Worm (Caenorhabditis elegans) whole organism, dauer: ENCODE results near the gene F13A2.1.

Source experiments
- unc-62 ChIP-seq: sonication (generic microtip); optimal IDR thresholded peaks from 2 replicates; lab custom pipeline; 2017; ENCODE audit warnings: missing biosample characterization, missing genetic modification reagents, missing genetic modification characterization

The F13A2.1 gene

DNA sequence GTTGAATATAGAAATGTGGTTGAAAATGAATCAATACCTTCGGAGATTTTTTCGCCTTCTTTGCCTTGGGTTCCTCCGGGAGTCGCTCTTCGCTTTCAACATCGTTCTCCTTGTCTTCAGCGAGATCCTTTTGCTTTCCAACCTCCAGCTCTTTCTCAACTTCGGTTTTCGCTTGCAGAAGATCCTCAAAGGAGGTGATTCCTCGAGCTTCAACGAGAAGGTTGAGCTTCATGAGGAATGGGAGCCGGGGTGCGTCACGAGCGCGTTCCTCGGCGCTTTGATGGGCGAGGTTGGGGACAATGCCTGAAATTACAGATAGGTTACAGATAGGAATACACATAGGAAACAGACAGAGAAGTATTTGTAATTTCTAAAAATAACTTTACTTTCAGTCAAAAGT, 16.7 kb upstream of the F13A2.1 start:
- TF ChIP-seq unc-62 = no peak

DNA sequence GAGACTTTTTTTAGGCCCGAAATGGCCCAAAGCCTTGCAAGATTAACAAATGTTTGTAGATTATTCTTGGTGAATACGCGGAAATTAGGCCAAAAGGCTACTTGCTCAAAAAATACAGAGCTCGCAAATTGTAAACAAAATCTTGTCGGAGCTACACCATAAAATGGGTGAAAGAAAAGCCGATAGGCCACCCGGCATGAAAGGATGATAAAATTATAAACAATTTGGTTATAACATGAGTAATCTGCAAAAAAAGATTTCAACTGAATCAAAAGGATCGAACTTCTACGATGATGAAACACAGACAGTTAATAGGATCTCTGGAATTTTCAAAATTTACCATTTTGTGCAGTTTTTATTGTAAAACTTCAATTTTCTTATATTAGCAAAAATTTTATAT, 15.9 kb upstream of the F13A2.1 start:
- no peak for TF ChIP-seq unc-62

DNA sequence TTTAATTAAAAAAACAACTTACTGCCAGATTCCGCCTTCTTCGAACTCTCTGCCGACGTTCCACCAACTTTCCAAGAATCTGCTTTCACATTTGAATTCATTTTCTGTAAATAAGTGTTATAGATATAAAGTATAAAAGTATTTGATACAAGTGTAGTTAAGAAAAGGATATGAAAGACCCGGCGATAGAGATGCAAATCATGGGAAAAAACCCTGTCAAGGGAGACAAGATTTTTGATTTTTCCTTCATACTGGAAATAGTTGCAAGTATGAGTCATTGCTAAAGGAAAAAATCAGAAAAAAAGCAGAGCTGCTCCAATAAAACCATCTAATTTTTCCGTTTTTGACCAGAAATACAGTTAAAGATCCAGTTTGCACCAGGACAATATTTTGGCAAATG, 14.1 kb upstream of the F13A2.1 start, which contains the start of gene F13A2.3:
Gene F13A2.3, minus strand, starts transcription at position 101 of the 400 bp plus-strand sequence.
- no peak for TF ChIP-seq unc-62

DNA sequence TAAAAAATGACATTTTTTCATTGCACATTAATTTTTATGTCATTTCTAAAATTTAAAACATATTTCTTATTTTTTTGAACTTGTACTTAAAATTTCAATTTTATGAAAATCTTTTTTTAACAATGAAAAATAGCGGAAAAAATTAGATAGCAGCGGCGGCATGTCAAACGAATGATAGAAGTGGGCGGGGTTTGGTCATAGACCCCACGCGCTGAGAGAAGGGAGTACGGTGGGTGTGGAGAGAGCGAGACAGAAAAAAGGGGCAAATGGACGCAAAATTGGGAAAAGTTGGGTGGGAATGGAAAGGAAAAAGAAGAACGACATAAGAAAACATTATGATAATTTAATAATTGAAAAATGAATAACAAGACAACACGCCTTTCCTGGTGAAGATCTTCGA, 5.7 kb upstream of the F13A2.1 start:
- no peak for TF ChIP-seq unc-62

DNA sequence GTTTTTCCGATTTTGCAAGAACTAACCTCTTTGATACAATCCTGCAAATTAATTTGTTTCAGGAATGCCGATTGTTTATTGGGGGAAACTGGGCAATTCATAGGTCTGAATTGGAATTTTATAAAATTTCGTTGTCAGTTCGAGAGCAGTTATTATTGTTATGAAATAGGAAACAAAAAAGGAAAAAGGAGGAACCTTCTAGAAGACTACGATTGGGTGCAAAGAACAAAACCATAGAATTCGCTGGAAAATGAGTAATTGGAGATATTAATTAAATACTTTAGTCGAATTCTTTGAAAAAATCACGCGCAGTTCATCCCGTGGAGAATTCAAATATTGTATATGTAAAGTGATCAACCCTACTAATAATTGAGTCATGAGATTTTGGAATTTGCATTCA, 5.2 kb upstream of the F13A2.1 start, which contains the start of gene F13A2.9:
Gene F13A2.9, minus strand, starts transcription at position 101 of the 400 bp plus-strand sequence.
- TF ChIP-seq unc-62 = no peak

DNA sequence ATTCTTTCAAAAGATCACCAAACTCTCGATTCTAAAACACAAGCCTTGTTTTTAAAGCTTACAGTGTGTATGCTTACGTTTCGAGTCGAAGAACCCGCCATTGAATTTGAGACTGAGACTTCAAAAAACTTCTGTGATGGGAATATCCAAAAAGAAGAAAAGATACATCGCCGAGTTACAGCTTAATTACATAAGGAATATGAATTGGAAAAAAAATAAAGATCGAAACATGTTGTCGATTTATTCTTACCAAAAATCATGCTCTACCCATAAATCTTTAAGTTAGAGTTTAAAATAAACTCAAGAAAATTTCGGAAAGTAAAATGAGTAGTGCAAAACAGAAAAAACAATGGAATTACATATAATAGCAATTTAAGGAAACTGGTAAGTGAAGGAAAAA, 4.0 kb upstream of the F13A2.1 start, which contains the start of gene F13A2.10:
Gene F13A2.10, minus strand, starts transcription at position 101 of the 400 bp plus-strand sequence.
- no peak for TF ChIP-seq unc-62

DNA sequence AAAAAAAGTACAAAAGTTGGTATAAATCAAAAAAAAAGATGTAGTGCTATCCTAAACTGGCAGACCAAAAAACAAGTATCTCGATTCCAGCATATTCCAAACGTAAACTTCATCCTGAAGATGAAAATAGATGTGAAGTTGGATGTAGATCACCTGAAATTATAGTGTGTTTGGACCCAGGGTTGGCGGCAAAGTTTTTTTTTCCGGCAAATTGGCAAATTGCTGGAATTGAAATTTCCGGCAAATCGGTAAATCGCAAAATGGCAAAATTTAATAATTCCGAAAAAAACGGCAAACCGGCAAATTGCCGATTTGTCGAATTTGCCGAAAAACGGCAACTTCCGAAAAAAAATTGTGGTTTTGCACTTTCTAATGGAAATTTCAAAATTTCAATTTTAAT, 2.3 kb upstream of the F13A2.1 start, which contains the start of gene F13A2.2:
Gene F13A2.2, minus strand, starts transcription at position 101 of the 400 bp plus-strand sequence.
- no peak for TF ChIP-seq unc-62

DNA sequence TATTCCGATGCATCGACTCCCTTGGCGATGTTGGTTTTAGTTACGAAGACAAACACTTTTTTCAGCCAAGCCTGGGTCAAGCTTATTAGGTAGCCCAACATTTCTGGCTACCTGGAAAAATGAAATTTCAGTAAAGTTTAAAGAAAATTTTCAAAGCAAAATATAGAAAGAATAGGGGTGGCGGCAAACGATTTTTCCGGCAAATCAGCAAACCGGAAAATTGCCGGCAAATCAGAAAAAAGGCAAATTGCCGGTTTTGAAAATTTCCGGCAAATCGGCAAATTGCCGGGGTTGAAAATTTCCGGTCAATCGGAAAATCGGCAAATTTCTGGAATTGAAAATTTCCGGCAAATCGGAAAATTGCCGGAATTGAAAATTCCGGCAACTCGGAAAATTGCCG, 4.6 kb downstream of the F13A2.1 start, which contains the start of gene F32D1.8:
Gene F32D1.8, minus strand, starts transcription at position 101 of the 400 bp plus-strand sequence.
- no peak for TF ChIP-seq unc-62

DNA sequence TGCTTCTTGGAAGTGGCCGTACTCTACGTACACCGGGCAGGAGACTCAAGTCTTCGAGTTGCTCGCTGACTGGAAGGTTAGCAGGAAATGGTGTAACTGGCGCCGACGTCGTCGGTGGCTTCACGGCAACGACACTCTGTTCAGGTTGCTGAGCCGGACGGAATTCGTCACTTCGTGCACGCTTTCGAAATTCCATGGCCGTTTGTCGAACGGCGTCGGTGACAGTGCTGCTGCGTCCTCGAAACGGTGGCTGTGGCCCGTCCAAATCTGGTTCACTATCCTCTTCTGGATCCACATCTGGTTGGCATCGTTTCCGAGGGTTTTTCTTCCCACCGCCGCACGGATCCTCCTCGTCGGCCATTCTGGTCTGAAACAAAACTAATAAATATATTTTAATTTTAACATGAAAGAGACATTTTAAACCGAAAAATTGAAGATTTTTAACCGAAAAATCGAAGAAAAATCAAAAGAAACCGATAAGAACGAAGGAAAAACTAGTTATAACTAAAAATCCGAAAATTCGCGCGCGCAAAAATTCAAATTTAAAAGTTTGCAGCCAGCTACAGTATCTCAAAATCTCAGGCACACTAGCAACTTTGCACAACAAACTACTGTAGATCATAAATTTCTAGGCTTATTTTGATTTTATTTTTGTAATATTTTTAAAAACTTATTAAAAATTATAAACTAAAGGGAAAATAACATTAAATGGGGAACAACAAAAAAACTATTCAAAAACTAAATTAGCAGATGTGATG, 6.2 kb downstream of the F13A2.1 start, which contains the start of gene F32D1.7:
Gene F32D1.7, minus strand, starts transcription at position 367 of the 758 bp plus-strand sequence.
- no peak for TF ChIP-seq unc-62

DNA sequence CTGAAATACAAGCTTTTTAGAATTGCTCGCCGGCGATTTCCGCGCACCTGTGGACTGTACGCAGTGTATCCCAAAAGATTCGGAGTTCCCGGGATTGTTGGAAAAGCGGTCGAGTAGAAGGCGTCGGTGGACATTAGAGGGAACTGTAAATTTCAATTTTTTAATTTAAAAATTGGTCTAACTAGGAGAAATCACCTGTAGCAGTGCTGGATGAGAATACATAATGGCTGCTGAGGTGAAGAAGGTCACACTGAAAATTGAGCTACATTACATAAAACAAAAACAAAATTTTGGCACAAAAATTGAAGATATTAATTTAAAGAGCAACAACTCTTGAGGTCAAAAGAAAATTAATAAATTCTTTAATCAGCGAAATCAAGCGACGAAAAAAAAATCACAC, 7.6 kb downstream of the F13A2.1 start, which contains the start of gene neg-1:
Gene neg-1, minus strand, starts transcription at position 250 of the 400 bp plus-strand sequence.
- TF ChIP-seq unc-62 = no peak

DNA sequence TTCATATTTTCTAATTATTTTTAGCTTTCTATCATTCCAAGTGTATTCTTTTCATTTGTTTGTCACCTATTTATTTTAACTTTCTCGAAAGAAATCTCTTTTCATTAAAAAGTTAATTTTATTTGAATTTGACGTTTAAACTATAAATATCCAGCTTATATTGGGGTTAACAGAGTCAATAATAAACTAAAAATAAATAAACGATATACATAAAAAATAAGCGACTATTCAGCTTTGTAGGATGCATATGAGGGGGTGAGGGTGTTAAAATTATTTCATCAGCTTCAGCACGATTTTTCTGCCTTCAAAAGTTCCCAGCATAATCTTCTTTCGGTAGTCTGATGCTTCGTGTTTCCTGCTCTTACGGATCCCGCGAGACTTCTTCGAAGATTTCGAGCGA, 8.5 kb downstream of the F13A2.1 start:
- TF ChIP-seq unc-62 = no peak

DNA sequence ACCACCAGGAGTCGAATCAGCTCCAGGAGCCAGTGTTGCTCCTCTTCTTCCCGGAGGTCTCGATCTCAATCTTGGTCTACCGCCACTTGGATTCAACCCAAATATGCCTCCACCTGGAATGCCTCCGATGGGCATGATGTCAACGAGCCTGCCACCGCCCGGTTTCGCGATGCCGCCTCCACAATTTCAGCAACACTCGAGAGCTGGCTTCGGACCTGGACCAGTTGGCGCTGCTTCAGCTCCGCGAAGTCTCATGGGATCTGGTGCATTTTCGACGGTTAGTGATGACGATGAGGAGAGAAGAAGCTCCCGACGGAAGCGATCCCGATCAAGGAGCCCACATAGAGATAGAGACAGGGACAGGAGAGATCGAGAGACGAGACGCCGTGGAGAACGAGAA, 9.2 kb downstream of the F13A2.1 start:
- no peak for TF ChIP-seq unc-62

DNA sequence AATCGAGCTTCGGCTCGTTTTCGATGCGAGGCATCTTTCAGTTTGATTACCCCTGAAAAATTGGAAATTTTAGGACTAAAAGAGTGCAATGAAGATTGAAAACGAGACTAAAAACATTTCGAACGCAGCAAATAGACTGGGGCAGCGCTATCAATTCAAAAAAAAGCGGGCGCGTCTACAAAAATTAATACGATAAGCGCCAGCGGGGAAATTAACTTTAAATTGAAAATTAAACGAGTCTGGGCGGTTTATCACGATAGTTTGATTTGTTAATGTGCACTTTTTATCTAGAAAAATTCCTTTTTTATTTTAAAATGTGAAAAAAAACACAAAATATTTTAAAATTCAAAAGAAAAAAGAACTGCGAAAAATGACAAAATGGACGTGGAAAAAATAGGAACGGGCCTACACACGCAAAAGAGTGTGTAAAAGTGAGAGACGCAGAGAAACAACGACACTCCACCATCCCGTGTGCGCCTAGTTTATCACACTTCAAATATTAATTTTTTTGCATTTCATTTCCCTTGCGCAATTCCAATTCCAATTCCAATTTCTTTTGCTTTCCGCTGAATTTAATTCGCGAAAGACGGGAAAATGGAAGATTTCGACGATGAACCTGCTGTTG, 10.8 kb downstream of the F13A2.1 start, which contains the start of the genes gmpr-1 and fipp-1:
Gene gmpr-1, minus strand, starts transcription at position 75 of the 625 bp plus-strand sequence.
Gene fipp-1, plus strand, starts transcription at position 499 of the 625 bp plus-strand sequence.
- no peak for TF ChIP-seq unc-62

DNA sequence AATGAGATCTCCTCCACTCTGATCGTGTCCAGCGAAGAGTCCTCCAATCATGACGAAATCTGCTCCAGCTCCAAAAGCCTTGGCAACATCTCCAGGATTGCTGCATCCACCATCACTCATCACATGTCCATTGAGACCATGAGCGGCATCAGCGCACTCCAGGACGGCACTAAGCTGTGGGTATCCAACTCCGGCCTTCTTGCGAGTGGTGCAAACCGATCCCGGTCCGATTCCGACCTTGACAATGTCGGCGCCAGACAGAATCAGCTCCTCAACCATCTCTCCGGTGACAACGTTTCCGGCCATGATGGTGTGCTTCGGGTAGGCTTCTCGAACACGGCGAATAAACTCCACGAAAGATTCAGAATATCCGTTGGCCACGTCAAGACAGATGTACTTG, 11.7 kb downstream of the F13A2.1 start:
- TF ChIP-seq unc-62 = no peak

DNA sequence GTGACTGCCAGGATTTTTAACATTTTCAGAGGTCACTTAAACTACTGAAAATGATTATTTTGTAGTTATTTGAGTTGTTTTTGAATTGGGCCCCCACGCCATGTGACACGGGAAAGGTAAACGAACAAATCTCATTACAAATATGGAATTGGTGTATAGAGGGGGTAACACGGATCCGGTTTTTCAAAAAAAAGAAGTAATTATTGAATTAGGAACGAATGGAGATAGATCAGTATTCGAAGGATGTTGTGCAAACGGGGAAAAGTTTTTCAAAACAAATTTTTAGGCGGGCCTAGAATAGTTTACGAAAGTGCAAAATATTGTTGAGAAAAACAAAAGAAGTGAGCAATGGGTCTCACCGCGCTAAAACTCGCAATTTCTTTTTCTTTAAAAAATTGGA, 15.8 kb downstream of the F13A2.1 start, which contains the start of gene F32D1.11:
Gene F32D1.11, minus strand, starts transcription at position 101 of the 400 bp plus-strand sequence.
- TF ChIP-seq unc-62 = no peak

DNA sequence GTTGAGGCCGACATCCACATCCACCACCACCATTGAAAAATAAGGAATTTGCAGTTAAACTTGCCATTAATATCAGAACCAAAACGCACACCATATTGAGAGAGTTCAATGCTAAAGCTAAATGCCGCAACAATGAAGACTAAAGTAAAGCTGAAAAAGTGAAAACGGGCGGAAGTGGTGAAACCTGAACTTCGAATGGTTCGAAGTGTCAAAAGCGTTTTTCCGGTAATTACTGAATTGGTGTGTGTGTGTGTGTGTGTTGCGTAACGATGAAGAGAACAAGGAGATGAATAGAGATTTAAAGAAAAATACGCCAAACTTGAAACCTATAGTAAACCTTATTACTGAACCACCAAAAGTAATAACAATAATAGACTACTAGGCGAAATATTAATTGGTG, 17.7 kb downstream of the F13A2.1 start, which contains the start of gene grl-13:
Gene grl-13, minus strand, starts transcription at position 101 of the 400 bp plus-strand sequence.
- no peak for TF ChIP-seq unc-62

DNA sequence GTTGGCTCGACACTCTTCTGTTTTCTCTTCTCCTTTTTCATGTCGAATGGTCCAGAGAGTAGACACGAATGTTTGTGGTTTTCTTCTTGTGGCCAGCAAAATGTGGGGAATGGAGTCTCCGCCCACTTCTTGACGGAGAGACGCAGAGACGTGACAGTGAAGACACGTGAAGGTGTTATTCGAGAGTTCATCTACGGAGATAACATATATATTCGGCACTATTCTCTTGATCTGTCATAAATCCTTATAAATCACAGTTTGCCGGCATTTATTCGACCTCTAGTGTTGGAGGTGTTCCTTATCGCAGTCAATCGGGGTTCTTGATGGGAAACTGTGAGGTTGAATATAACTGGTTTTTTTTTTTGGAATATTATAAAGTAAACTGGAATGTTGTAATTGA, 20.7 kb downstream of the F13A2.1 start, which contains the start of gene F32D1.3:
Gene F32D1.3, minus strand, starts transcription at position 65 of the 400 bp plus-strand sequence.
- no peak for TF ChIP-seq unc-62
